In genomic region chrV:15769072-15769471, ce11 we compare ENCODE assay signal across 2 worm cellular contexts.
TF ChIP-seq lines count a peak whose summit lies in the region.

F57A10.4 (plus strand) TSS chrV:15769438.

TF ChIP-seq in whole organism, L4 larva, 104 proteins besides CTCF, POLR2A, EP300 and RAD21:
- peak; percentile 56 for TF ChIP-seq unc-130 (GFP tag; optimal IDR thresholded peaks at IDR 0.05; lab: Kevin White, UChicago)
- TF ChIP-seq mdl-1 (tag; optimal IDR thresholded peaks at IDR 0.05; lab: Kevin White, UChicago), result no peak

TF ChIP-seq in whole organism, young adult, 124 proteins besides CTCF, POLR2A, EP300 and RAD21:
- TF ChIP-seq F39B2.1 (GFP tag; IDR thresholded peaks at IDR 0.05; lab: Robert Waterston, UW) (no peak), B0336.3 (GFP tag; IDR thresholded peaks at IDR 0.05; lab: Robert Waterston, UW) (no peak), nhr-120 (GFP tag; IDR thresholded peaks at IDR 0.05; lab: Robert Waterston, UW) (no peak), ztf-18 (tag; optimal IDR thresholded peaks at IDR 0.05; lab: Kevin White, UChicago) (peak; percentile 35), attf-5 (GFP tag; optimal IDR thresholded peaks at IDR 0.05; lab: Kevin White, UChicago) (no peak), Y79H2A.3 (GFP tag; conservative IDR thresholded peaks at IDR 0.05; lab: Robert Waterston, UW) (no peak), lin-35 (GFP tag; optimal IDR thresholded peaks at IDR 0.05; lab: Kevin White, UChicago) (no peak), sea-2 (GFP tag; IDR thresholded peaks at IDR 0.05; lab: Robert Waterston, UW) (no peak), tbp1 (GFP tag; optimal IDR thresholded peaks at IDR 0.05; lab: Kevin White, UChicago) (no peak), nhr-27 (tag; optimal IDR thresholded peaks at IDR 0.05; lab: Kevin White, UChicago) (no peak), dpff-1 (tag; optimal IDR thresholded peaks at IDR 0.05; lab: Kevin White, UChicago) (no peak), F52B5.7 (tag; optimal IDR thresholded peaks at IDR 0.05; lab: Kevin White, UChicago) (no peak), snpc-1.3 (tag; optimal IDR thresholded peaks at IDR 0.05; lab: Kevin White, UChicago; ENCODE audit: insufficient read depth) (no peak), ceh-58 (GFP tag; IDR thresholded peaks at IDR 0.05; lab: Robert Waterston, UW) (no peak), lin-26 (GFP tag; IDR thresholded peaks at IDR 0.05; lab: Robert Waterston, UW) (no peak), mcd-1 (GFP tag; IDR thresholded peaks at IDR 0.05; lab: Robert Waterston, UW) (peak; percentile 36; the same call in 1 of the 2 replicates), bed-2 (GFP tag; IDR thresholded peaks at IDR 0.05; lab: Robert Waterston, UW) (no peak), pbrm-1 (GFP tag; IDR thresholded peaks at IDR 0.05; lab: Robert Waterston, UW) (no peak), mes-4 (tag; optimal IDR thresholded peaks at IDR 0.05; lab: Kevin White, UChicago) (no peak), egrh-3 (GFP tag; IDR thresholded peaks at IDR 0.05; lab: Robert Waterston, UW) (no peak), lin-54 (GFP tag; optimal IDR thresholded peaks at IDR 0.05; lab: Kevin White, UChicago) (no peak), rpc-1 (optimal IDR thresholded peaks at IDR 0.05; lab: Kevin White, UChicago) (no peak), rpc-1 (tag; optimal IDR thresholded peaks at IDR 0.05; lab: Kevin White, UChicago) (no peak), let-607 (tag; optimal IDR thresholded peaks at IDR 0.05; lab: Kevin White, UChicago) (no peak), ceh-91 (GFP tag; IDR thresholded peaks at IDR 0.05; lab: Robert Waterston, UW) (peak; percentile 29; the same call in 1 of the 2 replicates), efl-1 (GFP tag; optimal IDR thresholded peaks at IDR 0.05; lab: Kevin White, UChicago) (peak; percentile 45), ceh-27 (GFP tag; optimal IDR thresholded peaks at IDR 0.05; lab: Kevin White, UChicago) (no peak), mxl-1 (tag; optimal IDR thresholded peaks at IDR 0.05; lab: Kevin White, UChicago) (no peak), let-526 (GFP tag; IDR thresholded peaks at IDR 0.05; lab: Robert Waterston, UW) (no peak), nhr-90 (tag; optimal IDR thresholded peaks at IDR 0.05; lab: Kevin White, UChicago) (no peak), ztf-22 (GFP tag; optimal IDR thresholded peaks at IDR 0.05; lab: Kevin White, UChicago) (no peak), hmg-20 (GFP tag; IDR thresholded peaks at IDR 0.05; lab: Robert Waterston, UW) (no peak), madf-6 (GFP tag; IDR thresholded peaks at IDR 0.05; lab: Robert Waterston, UW) (peak; percentile 38; the same call in 1 of the 2 replicates), nfyb-1 (GFP tag; IDR thresholded peaks at IDR 0.05; lab: Robert Waterston, UW) (no peak), lsl-1 (GFP tag; optimal IDR thresholded peaks at IDR 0.05; lab: Kevin White, UChicago) (no peak), sptf-2 (GFP tag; optimal IDR thresholded peaks at IDR 0.05; lab: Kevin White, UChicago) (no peak), hlh-26 (GFP tag; conservative IDR thresholded peaks at IDR 0.05; lab: Robert Waterston, UW) (no peak), D2030.7 (GFP tag; IDR thresholded peaks at IDR 0.05; lab: Robert Waterston, UW) (peak; percentile 46; the same call in 1 of the 2 replicates), nfya-2 (GFP tag; IDR thresholded peaks at IDR 0.05; lab: Robert Waterston, UW) (no peak), snpc-4 (GFP tag; optimal IDR thresholded peaks at IDR 0.05; lab: Kevin White, UChicago) (no peak), snpc-4 (tag; optimal IDR thresholded peaks at IDR 0.05; lab: Kevin White, UChicago) (no peak), Y67H2A.10 (GFP tag; conservative IDR thresholded peaks at IDR 0.05; lab: Robert Waterston, UW) (no peak), ceh-100 (GFP tag; IDR thresholded peaks at IDR 0.05; lab: Robert Waterston, UW) (peak; percentile 85), bed-1 (GFP tag; IDR thresholded peaks at IDR 0.05; lab: Robert Waterston, UW) (no peak), ama-1 (optimal IDR thresholded peaks at IDR 0.05; lab: Kevin White, UChicago) (no peak), ama-1 (GFP tag; optimal IDR thresholded peaks at IDR 0.05; lab: Kevin White, UChicago) (no peak), snpc-3.4 (tag; optimal IDR thresholded peaks at IDR 0.05; lab: Kevin White, UChicago) (no peak), T07F8.4 (tag; optimal IDR thresholded peaks at IDR 0.05; lab: Kevin White, UChicago) (no peak)

Comparison
In these comparisons a context has a peak if more than half of its experiments do, and no peak if none do; other contexts are left out.
1. Of the 7 proteins assayed by ChIP-seq in both whole organism, young adult and whole organism, L4 larva: peak only in whole organism, young adult: none; only in whole organism, L4 larva: unc-130; in both: none; in neither: 6.